Fruit fly (Drosophila melanogaster) whole organism: Measurements from ENCODE around the gene CG31612.

Experiments
- CG8478 ChIP-seq: fragments of >200 bp; optimal IDR thresholded peaks from 2 replicates; lab custom pipeline; 2018; ENCODE audit warnings: inconsistent platforms
- Dll ChIP-seq: fragments of >200 bp; optimal IDR thresholded peaks from 2 replicates; lab custom pipeline; 2017
- EcR ChIP-seq, 2 experiments: fragments of >200 bp; optimal IDR thresholded peaks; 2 replicates each; lab custom pipeline; 2017; ENCODE audit warnings: missing biosample characterization in 2 of 2, missing genetic modification characterization in 2 of 2, missing genetic modification reagents in 2 of 2
- pan ChIP-seq: fragments of >200 bp; optimal IDR thresholded peaks from 2 replicates; lab custom pipeline; 2017
- psq ChIP-seq: fragments of >200 bp; optimal IDR thresholded peaks from 2 replicates; lab custom pipeline; 2017
- usp ChIP-seq: fragments of >200 bp; optimal IDR thresholded peaks from 2 replicates; lab custom pipeline; 2017; ENCODE audit warnings: missing biosample characterization, missing genetic modification characterization, mixed read lengths

Gene CG31612

DNA sequence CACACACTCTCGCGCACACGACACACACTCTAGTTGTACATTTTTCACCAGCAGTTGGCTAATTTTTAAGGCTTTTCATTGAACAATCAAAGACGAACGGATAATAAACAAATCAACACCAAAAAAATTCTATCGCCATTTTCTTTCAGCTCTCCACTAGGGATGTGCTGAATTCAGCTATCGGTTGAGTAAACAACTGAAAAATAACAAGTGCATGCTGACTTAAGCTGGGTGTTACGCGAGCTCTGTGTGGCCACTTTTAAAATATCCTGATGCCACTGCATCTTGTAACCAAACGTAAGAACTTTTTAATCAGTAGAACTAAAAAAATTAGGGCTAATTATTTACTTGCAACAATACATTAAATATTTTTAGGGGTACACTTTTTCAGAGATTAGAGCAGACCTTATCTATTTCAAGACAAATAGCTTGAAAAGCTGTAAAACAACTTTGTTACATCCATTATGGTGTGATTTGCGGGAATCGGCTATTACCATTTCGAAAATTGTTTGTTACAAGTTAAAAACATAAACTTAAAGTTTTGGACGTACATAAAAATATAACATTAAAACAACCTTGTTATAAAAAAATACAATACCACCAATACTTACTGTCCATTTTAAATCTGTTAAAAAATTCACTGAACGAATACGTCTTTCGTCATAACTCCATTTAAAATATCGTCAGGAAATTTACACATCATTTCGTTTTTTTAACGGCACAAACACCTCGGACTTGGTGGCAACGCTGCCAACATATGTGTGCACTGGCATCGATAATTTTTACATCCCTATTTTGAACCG lies 37.8 kb downstream of the CG31612 start, which contains the start of the genes step and CG1416:
Gene step, minus strand, starts transcription at position 203 of the 803 bp plus-strand sequence.
Gene CG1416, plus strand, starts transcription at position 747 of the 803 bp plus-strand sequence.
- no peak for TF ChIP-seq psq
- no peak for TF ChIP-seq usp (GFP tag; lab: Kevin White, UChicago)
- TF ChIP-seq Dll = no peak
- TF ChIP-seq CG8478 (lab: Kevin White, UChicago) = no peak
- TF ChIP-seq EcR (GFP tag; optimal IDR thresholded peaks at IDR 0.05; lab: Kevin White, UChicago) = no peak

- TF ChIP-seq EcR (GFP tag; optimal IDR thresholded peaks at IDR 0.05; lab: Kevin White, UChicago) (no peak), Dll (no peak), pan (lab: Kevin White, UChicago) (no peak), usp (GFP tag; lab: Kevin White, UChicago) (no peak), psq (no peak), CG8478 (lab: Kevin White, UChicago) (no peak)
These were observed 38.6 kb downstream of the CG31612 start for dm6 chr2L:21756696-21757095.

DNA sequence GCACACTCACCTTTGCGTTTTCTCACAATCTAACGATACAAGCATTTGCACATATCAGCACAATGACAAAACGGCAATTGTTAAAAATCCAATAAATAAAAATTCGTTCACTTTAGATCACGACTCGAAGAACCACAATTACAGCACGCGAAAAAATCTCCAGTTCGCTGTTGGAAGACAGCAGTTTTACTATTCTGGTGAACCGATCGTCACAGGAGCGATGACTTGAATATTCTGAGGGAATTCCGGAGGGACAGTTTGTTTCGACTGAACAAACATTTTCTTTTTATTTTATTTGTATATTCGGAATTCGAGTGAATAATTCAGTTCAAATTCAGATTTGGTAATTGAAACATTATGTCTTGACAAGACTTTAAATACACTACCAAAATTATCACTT lies 39.9 kb downstream of the CG31612 start:
- TF ChIP-seq psq (no peak), EcR (GFP tag; optimal IDR thresholded peaks at IDR 0.05; lab: Kevin White, UChicago) (no peak), CG8478 (lab: Kevin White, UChicago) (no peak)

DNA sequence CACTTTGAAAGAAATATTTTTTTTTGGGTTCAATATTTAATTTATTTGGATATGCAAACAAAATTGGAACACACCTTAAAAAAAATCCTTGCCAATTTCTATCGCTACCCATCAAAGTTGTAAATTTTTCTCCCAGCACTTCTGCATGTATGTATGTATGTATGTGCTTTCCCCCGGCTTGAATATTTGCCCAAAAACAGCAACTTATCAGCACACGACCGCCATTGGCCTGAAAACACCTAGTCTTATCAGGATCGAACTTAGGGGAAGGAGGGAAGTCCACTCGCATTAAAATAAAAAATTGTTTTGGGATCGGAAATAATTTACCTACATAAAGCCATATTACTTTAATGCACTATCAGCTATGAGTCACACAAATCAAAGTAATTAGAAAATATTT lies 41.2 kb downstream of the CG31612 start:
- TF ChIP-seq pan (lab: Kevin White, UChicago) (no peak), psq (no peak), CG8478 (lab: Kevin White, UChicago) (no peak), EcR (GFP tag; optimal IDR thresholded peaks at IDR 0.05; lab: Kevin White, UChicago) (no peak), usp (GFP tag; lab: Kevin White, UChicago) (no peak), Dll (no peak)

DNA sequence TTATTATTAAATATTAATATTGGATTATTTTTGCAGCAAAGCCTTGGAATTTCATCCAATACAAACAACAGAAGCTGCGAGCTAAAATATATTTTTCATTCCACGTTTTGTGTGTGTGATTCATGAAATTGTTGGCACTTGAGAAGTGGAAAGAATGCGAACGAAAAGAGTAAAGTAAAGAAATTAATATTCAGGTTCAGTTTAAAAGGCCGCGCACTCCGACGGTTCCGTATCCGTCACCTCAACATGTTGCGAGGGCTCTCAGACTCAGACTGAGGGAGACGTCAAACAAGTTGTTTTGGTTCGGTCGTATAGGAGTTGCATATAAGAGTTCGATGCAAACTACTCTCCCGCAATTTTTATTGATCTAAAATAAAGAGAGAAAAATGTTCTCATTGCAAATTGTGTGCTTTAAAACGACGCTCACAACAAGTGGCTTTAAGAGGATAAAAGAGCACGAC lies 41.8 kb downstream of the CG31612 start:
- TF ChIP-seq pan (lab: Kevin White, UChicago) (no peak), Dll (no peak), usp (GFP tag; lab: Kevin White, UChicago) (no peak), CG8478 (lab: Kevin White, UChicago) (no peak)

- no peak for TF ChIP-seq CG8478 (lab: Kevin White, UChicago)
- TF ChIP-seq usp (GFP tag; lab: Kevin White, UChicago) = no peak
- TF ChIP-seq EcR (GFP tag; optimal IDR thresholded peaks at IDR 0.05; lab: Kevin White, UChicago) = no peak
- TF ChIP-seq psq = no peak
- TF ChIP-seq Dll = no peak
- TF ChIP-seq pan (lab: Kevin White, UChicago) = no peak
These were observed 42.4 kb downstream of the CG31612 start for dm6 chr2L:21752798-21753197.

DNA sequence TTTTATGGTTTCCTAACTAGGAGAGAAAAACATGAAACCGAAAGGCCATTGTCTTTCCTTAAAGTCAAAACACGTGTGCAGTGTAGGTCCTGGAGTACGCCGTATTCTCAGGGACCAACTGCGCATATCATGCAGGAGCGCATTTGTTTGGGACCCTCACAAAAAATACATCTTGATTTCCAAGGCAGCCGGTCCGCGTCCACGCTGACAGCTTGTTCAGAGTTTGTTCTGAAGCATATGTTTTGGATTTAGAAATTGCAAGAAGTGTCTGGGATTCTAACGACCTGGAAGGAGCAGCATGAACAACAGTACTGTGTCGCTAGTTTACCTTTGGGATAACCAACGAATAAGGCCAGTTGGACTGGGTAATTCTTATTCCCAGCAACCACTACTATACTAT lies 46.3 kb downstream of the CG31612 start:
- no peak for TF ChIP-seq usp (GFP tag; lab: Kevin White, UChicago)
- TF ChIP-seq pan (lab: Kevin White, UChicago) = no peak
- TF ChIP-seq Dll = no peak
- TF ChIP-seq psq = no peak
- TF ChIP-seq EcR (GFP tag; optimal IDR thresholded peaks at IDR 0.05; lab: Kevin White, UChicago) = no peak
- TF ChIP-seq CG8478 (lab: Kevin White, UChicago) = no peak

- TF ChIP-seq pan (lab: Kevin White, UChicago) = no peak
- TF ChIP-seq EcR (GFP tag; optimal IDR thresholded peaks at IDR 0.05; lab: Kevin White, UChicago) = no peak
- TF ChIP-seq usp (GFP tag; lab: Kevin White, UChicago) = no peak
- no peak for TF ChIP-seq psq
- no peak for TF ChIP-seq Dll
- TF ChIP-seq CG8478 (lab: Kevin White, UChicago) = no peak
These were observed 69.2 kb downstream of the CG31612 start for dm6 chr2L:21726097-21726496.
